Fruit fly (Drosophila melanogaster): Measurements from ENCODE around the gene CG31869.

DNA sequence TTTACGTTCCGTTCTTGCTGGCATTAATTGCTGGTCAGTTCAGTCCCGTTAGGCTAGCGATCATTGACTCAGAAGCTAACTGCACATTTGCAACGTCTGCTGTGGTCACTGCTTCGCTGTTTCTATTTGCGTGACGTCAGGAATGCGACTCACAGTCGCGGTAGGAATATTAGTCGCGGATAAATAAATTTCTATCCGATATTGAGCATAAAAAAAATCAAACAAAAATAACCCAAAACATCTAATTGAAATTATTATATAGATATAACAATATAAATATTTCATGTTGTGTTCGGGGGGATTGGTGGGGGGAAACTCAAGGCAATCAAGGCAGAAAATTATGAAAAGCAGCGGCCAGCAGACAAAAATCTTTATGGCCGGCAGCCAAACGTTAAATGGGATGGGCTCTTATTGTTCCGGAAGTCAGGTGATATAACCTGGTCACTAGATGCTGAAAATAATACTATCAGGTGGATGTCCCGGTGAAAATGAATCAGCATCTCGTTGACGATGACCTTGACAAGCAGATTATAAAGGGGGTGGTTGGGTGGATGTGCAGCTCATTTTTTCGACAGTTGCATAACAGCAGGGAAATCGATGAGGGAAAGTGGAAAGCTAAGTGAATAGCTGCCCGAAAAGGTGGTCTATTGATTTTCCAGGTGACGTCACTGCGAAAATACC is 48.7 kb upstream of the CG31869 start, which contains the start of gene SmydA-3:
- no peak for TF ChIP-seq mam (GFP tag; optimal IDR thresholded peaks at IDR 0.05)
- no peak for TF ChIP-seq gro (GFP tag; optimal IDR thresholded peaks at IDR 0.05)
- peak; percentile 79 for TF ChIP-seq Drgx (GFP tag; IDR thresholded peaks at IDR 0.05)
- no peak for TF ChIP-seq tin (GFP tag; optimal IDR thresholded peaks at IDR 0.05)
- TF ChIP-seq Xbp1 (GFP tag; optimal IDR thresholded peaks at IDR 0.05), result peak; percentile 23
